Fruit fly (Drosophila melanogaster): ENCODE measurements around the gene Ku80.

Gene Ku80

dm6 chr2L:15746600-15747393 lies 24.2 kb downstream of the Ku80 start (continued):
- TF ChIP-seq rgr (GFP tag; optimal IDR thresholded peaks at IDR 0.05), result peak; percentile 82
- no peak for TF ChIP-seq Hr83 (GFP tag; optimal IDR thresholded peaks at IDR 0.05; ENCODE audit: poor library complexity, severe bottlenecking)
- TF ChIP-seq fru (GFP tag; optimal IDR thresholded peaks at IDR 0.05), result peak; percentile 51

dm6 chr2L:15745989-15746388 lies 25.0 kb downstream of the Ku80 start:
- TF ChIP-seq br (GFP tag; optimal IDR thresholded peaks at IDR 0.05) (no peak), GATAd (GFP tag; optimal IDR thresholded peaks at IDR 0.05) (no peak), pan (optimal IDR thresholded peaks at IDR 0.05) (no peak), Dfd (GFP tag; optimal IDR thresholded peaks at IDR 0.05) (no peak), Mio (GFP tag; optimal IDR thresholded peaks at IDR 0.05) (no peak), OdsH (GFP tag; optimal IDR thresholded peaks at IDR 0.05) (no peak), ey (GFP tag; optimal IDR thresholded peaks at IDR 0.05) (no peak)

- TF ChIP-seq dl (GFP tag; optimal IDR thresholded peaks at IDR 0.05; ENCODE audit: insufficient read depth in 1 of 2, partially characterized antibody in 2 of 2) (peak; percentile 76 to 79), Dif (GFP tag; optimal IDR thresholded peaks at IDR 0.05; ENCODE audit: partially characterized antibody) (peak; percentile 75), h (GFP tag; optimal IDR thresholded peaks at IDR 0.05) (no peak), brk (GFP tag; optimal IDR thresholded peaks at IDR 0.05) (peak; percentile 2), psq (GFP tag; optimal IDR thresholded peaks at IDR 0.05) (peak; percentile 97), Hr83 (GFP tag; optimal IDR thresholded peaks at IDR 0.05; ENCODE audit: poor library complexity, severe bottlenecking) (no peak)
Observed at dm6 chr2L:15745036-15745854, 25.7 kb downstream of the Ku80 start.

- TF ChIP-seq CG32264 (GFP tag; optimal IDR thresholded peaks at IDR 0.05) (no peak), h (GFP tag; optimal IDR thresholded peaks at IDR 0.05) (peak; percentile 53), Hnf4 (GFP tag; optimal IDR thresholded peaks at IDR 0.05) (peak; percentile 87), GATAd (GFP tag; optimal IDR thresholded peaks at IDR 0.05) (no peak), CrebA (GFP tag; optimal IDR thresholded peaks at IDR 0.05; ENCODE audit: borderline replicate concordance) (peak; percentile 23), Myc (optimal IDR thresholded peaks at IDR 0.05) (no peak), dmrt93B (GFP tag; optimal IDR thresholded peaks at IDR 0.05) (peak; percentile 6), dl (GFP tag; optimal IDR thresholded peaks at IDR 0.05; ENCODE audit: insufficient read depth in 1 of 2, partially characterized antibody in 2 of 2) (no peak), fru (GFP tag; optimal IDR thresholded peaks at IDR 0.05) (peak; percentile 96), N (GFP tag; optimal IDR thresholded peaks at IDR 0.05) (no peak), Dif (GFP tag; optimal IDR thresholded peaks at IDR 0.05; ENCODE audit: partially characterized antibody) (no peak), Rel (GFP tag; optimal IDR thresholded peaks at IDR 0.05) (no peak), Rel (tag; optimal IDR thresholded peaks at IDR 0.05) (peak; percentile 16), pan (optimal IDR thresholded peaks at IDR 0.05) (no peak), tai (GFP tag; optimal IDR thresholded peaks at IDR 0.05) (peak; percentile 83), dsf (GFP tag; optimal IDR thresholded peaks at IDR 0.05; ENCODE audit: borderline replicate concordance) (peak; percentile 1), ey (GFP tag; optimal IDR thresholded peaks at IDR 0.05) (peak; percentile 95), rgr (GFP tag; optimal IDR thresholded peaks at IDR 0.05) (peak; percentile 91), woc (GFP tag; optimal IDR thresholded peaks at IDR 0.05) (peak; percentile 85), jim (GFP tag; optimal IDR thresholded peaks at IDR 0.05) (no peak), Sp1 (GFP tag; optimal IDR thresholded peaks at IDR 0.05) (peak; percentile 96), OdsH (GFP tag; optimal IDR thresholded peaks at IDR 0.05) (peak; percentile 94), HLH106 (tag; optimal IDR thresholded peaks at IDR 0.05) (peak; percentile 35), psq (GFP tag; optimal IDR thresholded peaks at IDR 0.05) (peak; percentile 94), Hr83 (GFP tag; optimal IDR thresholded peaks at IDR 0.05; ENCODE audit: poor library complexity, severe bottlenecking) (no peak), Jra (GFP tag; optimal IDR thresholded peaks at IDR 0.05) (peak; percentile 86), sage (GFP tag; optimal IDR thresholded peaks at IDR 0.05) (no peak), Dfd (GFP tag; optimal IDR thresholded peaks at IDR 0.05) (no peak), Hr78 (GFP tag; optimal IDR thresholded peaks at IDR 0.05) (no peak), br (GFP tag; optimal IDR thresholded peaks at IDR 0.05) (peak; percentile 96), Mio (GFP tag; optimal IDR thresholded peaks at IDR 0.05) (peak; percentile 46), Abd-B (GFP tag; optimal IDR thresholded peaks at IDR 0.05) (no peak), brk (GFP tag; optimal IDR thresholded peaks at IDR 0.05) (peak; percentile 66), foxo (GFP tag; optimal IDR thresholded peaks at IDR 0.05) (peak in 1 of 2 experiments; percentile 94)
Observed at dm6 chr2L:15743578-15743977, 27.4 kb downstream of the Ku80 start.
